Fruit fly (Drosophila melanogaster): ENCODE results near the gene CG11594.

Gene CG11594

DNA sequence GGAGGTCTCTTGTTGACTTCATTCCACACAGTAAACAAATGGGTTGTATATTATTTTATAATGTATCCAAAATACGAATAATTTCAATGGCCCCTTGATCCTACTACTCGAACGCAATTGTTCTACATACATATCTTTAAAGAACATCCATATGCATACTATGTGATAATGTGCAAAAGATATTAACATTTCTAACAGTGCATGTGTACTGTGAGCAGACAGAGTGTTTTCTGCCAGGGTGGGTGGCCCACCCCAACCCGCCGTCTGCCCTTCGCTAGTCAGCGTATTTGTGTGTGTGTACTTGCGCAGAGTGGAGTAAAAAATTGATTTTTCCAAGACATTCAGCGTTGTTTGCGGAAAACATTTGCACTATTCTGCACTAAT is 45.2 kb upstream of the CG11594 start (continued):
- no peak for TF ChIP-seq Doc3 (GFP tag; IDR thresholded peaks at IDR 0.05; ENCODE audit: partially characterized antibody)
- no peak for TF ChIP-seq Hmr (GFP tag; optimal IDR thresholded peaks at IDR 0.05)
- TF ChIP-seq Hsf (GFP tag; optimal IDR thresholded peaks at IDR 0.05) = peak; percentile 37
- TF ChIP-seq tna (GFP tag; IDR thresholded peaks at IDR 0.05; ENCODE audit: partially characterized antibody) = no peak
- TF ChIP-seq CkIIα-i1 (GFP tag; IDR thresholded peaks at IDR 0.05) = peak; percentile 22; the same call in 1 of the 2 replicates
- no peak for TF ChIP-seq CG12744 (GFP tag; optimal IDR thresholded peaks at IDR 0.05)
- peak; percentile 87 for TF ChIP-seq zfh1 (GFP tag; IDR thresholded peaks at IDR 0.05)
- TF ChIP-seq Nf-YA (GFP tag; IDR thresholded peaks at IDR 0.05) = 0 out of 2 replicates have a peak, but pooled peaks have one; percentile 8
- peak; percentile 86 for TF ChIP-seq ci (GFP tag; IDR thresholded peaks at IDR 0.05)
- no peak for TF ChIP-seq cwo (GFP tag; optimal IDR thresholded peaks at IDR 0.05)
- TF ChIP-seq CG12104 (GFP tag; optimal IDR thresholded peaks at IDR 0.05) = no peak
- peak; percentile 4 for TF ChIP-seq Spps (tag; optimal IDR thresholded peaks at IDR 0.05)
- TF ChIP-seq MBD-R2 (GFP tag; IDR thresholded peaks at IDR 0.05) = peak; percentile 34
- TF ChIP-seq vnd (GFP tag; IDR thresholded peaks at IDR 0.05; ENCODE audit: partially characterized antibody) = no peak
- TF ChIP-seq CG11247 (GFP tag; IDR thresholded peaks at IDR 0.05) = peak; percentile 67
- peak; percentile 69 for TF ChIP-seq PHDP (tag; optimal IDR thresholded peaks at IDR 0.05)
- peak; percentile 31 for TF ChIP-seq slou (GFP tag; optimal IDR thresholded peaks at IDR 0.05)
- TF ChIP-seq Bgb (GFP tag; IDR thresholded peaks at IDR 0.05; ENCODE audit: partially characterized antibody) = no peak
- peak; percentile 79 for TF ChIP-seq CG11456 (GFP tag; IDR thresholded peaks at IDR 0.05)
- no peak for TF ChIP-seq zen (tag; optimal IDR thresholded peaks at IDR 0.05)
- peak; percentile 74 for TF ChIP-seq Atf6 (GFP tag; IDR thresholded peaks at IDR 0.05)
- TF ChIP-seq CG1233 (GFP tag; optimal IDR thresholded peaks at IDR 0.05) = peak; percentile 15
- TF ChIP-seq Rx (GFP tag; IDR thresholded peaks at IDR 0.05) = peak; percentile 68
- no peak for TF ChIP-seq HmgD (GFP tag; optimal IDR thresholded peaks at IDR 0.05)
- no peak for TF ChIP-seq cad (GFP tag; optimal IDR thresholded peaks at IDR 0.05)
- TF ChIP-seq Oaz (GFP tag; IDR thresholded peaks at IDR 0.05) = no peak
- no peak for TF ChIP-seq CG15011 (GFP tag; optimal IDR thresholded peaks at IDR 0.05)
- TF ChIP-seq Dref (GFP tag; IDR thresholded peaks at IDR 0.05) = no peak
- TF ChIP-seq Dfd (GFP tag; optimal IDR thresholded peaks at IDR 0.05) = no peak
- TF ChIP-seq zf30C (GFP tag; optimal IDR thresholded peaks at IDR 0.05) = no peak
- peak; percentile 68 for TF ChIP-seq Awh (GFP tag; IDR thresholded peaks at IDR 0.05)
- no peak for TF ChIP-seq CG3838 (GFP tag; optimal IDR thresholded peaks at IDR 0.05)
- TF ChIP-seq CG10543 (GFP tag; optimal IDR thresholded peaks at IDR 0.05) = no peak
- peak; percentile 89 for TF ChIP-seq CG12769 (tag; optimal IDR thresholded peaks at IDR 0.05)
- TF ChIP-seq Drgx (GFP tag; IDR thresholded peaks at IDR 0.05) = peak; percentile 91
- no peak for TF ChIP-seq p53 (GFP tag; optimal IDR thresholded peaks at IDR 0.05)
- no peak for TF ChIP-seq CG13624 (GFP tag; optimal IDR thresholded peaks at IDR 0.05)
- TF ChIP-seq CG5245 (GFP tag; optimal IDR thresholded peaks at IDR 0.05) = peak; percentile 62
- no peak for TF ChIP-seq HLH4C (GFP tag; IDR thresholded peaks at IDR 0.05; ENCODE audit: partially characterized antibody)
- peak; percentile 37; the same call in 1 of the 2 replicates for TF ChIP-seq Poxn (GFP tag; IDR thresholded peaks at IDR 0.05)
- TF ChIP-seq Sry-β (GFP tag; optimal IDR thresholded peaks at IDR 0.05) = no peak
- TF ChIP-seq sd (tag; optimal IDR thresholded peaks at IDR 0.05) = no peak
- peak in 1 of 2 experiments; percentile 72 for TF ChIP-seq eve (GFP tag; optimal IDR thresholded peaks at IDR 0.05)
- TF ChIP-seq CG7786 (GFP tag; optimal IDR thresholded peaks at IDR 0.05) = peak; percentile 26
- no peak for TF ChIP-seq ftz-f1 (GFP tag; optimal IDR thresholded peaks at IDR 0.05)
- no peak for TF ChIP-seq Bteb2 (GFP tag; optimal IDR thresholded peaks at IDR 0.05)
- peak; percentile 62 for TF ChIP-seq caup (GFP tag; optimal IDR thresholded peaks at IDR 0.05; ENCODE audit: severe bottlenecking)
- no peak for TF ChIP-seq Elba2 (GFP tag; optimal IDR thresholded peaks at IDR 0.05)
- peak; percentile 78 for TF ChIP-seq Ptx1 (GFP tag; IDR thresholded peaks at IDR 0.05)
- peak; percentile 71 for TF ChIP-seq ewg (GFP tag; optimal IDR thresholded peaks at IDR 0.05)
- TF ChIP-seq Pdp1 (GFP tag; optimal IDR thresholded peaks at IDR 0.05) = no peak
- TF ChIP-seq sens (GFP tag) = no peak

All from whole organism, embryonic.